Fruit fly (Drosophila melanogaster) whole organism, prepupa: Measurements from ENCODE around the gene CG33777.

Source experiments
- CG1621 ChIP-seq: fragments of 200-800 bp; sonication (Bioruptor generic); optimal IDR thresholded peaks from 3 replicates; lab custom pipeline; 2018; ENCODE audit warnings: missing biosample characterization, mild to moderate bottlenecking, missing genetic modification characterization
- CG6163 ChIP-seq: fragments of 200-800 bp; sonication (Bioruptor generic); IDR thresholded peaks from 3 replicates; pipeline ENCODE4 v1.3.6; 2022; ENCODE audit warnings: missing biosample characterization, missing genetic modification characterization
- CG6792 ChIP-seq: fragments of 200-800 bp; sonication (Bioruptor generic); optimal IDR thresholded peaks from 3 replicates; lab custom pipeline; 2016; ENCODE audit warnings: missing biosample characterization, missing genetic modification characterization
- eg ChIP-seq: fragments of 200-800 bp; sonication (Bioruptor generic); IDR thresholded peaks from 3 replicates; pipeline ENCODE4 v1.3.6; 2022; ENCODE audit warnings: missing biosample characterization, missing genetic modification characterization
- spab ChIP-seq: fragments of 200-800 bp; sonication (Bioruptor generic); optimal IDR thresholded peaks from 2 replicates; lab custom pipeline; 2017; ENCODE audit warnings: missing biosample characterization, mild to moderate bottlenecking, missing genetic modification characterization, missing genetic modification reagents
- svp ChIP-seq: fragments of 200-800 bp; sonication (Bioruptor generic); peaks from one replicate; lab custom pipeline; 2016; ENCODE audit warnings: missing biosample characterization, missing genetic modification characterization

dm6 chr3L:4555136-4555535 is at the start of gene CG33777:
- no peak for TF ChIP-seq CG6163 (GFP tag; lab: Robert Waterston, UW)
- no peak for TF ChIP-seq spab (GFP tag; lab: Kevin White, UChicago)
- TF ChIP-seq CG1621 (tag; lab: Kevin White, UChicago): no peak
- no peak for TF ChIP-seq CG6792 (GFP tag; lab: Kevin White, UChicago)
- TF ChIP-seq svp (GFP tag; lab: Kevin White, UChicago): no peak
- TF ChIP-seq eg (GFP tag; lab: Robert Waterston, UW): no peak
